Fruit fly (Drosophila melanogaster) S2 (cell line): ENCODE measurements around the gene CG45066.

Source experiments
- CG8478 ChIP-seq: fragments of >200 bp; optimal IDR thresholded peaks from 2 replicates; lab custom pipeline; 2018
- CTCF ChIP-seq, 2 experiments: fragments of >200 bp; optimal IDR thresholded peaks; 2 replicates each; lab custom pipeline; 2018

DNA sequence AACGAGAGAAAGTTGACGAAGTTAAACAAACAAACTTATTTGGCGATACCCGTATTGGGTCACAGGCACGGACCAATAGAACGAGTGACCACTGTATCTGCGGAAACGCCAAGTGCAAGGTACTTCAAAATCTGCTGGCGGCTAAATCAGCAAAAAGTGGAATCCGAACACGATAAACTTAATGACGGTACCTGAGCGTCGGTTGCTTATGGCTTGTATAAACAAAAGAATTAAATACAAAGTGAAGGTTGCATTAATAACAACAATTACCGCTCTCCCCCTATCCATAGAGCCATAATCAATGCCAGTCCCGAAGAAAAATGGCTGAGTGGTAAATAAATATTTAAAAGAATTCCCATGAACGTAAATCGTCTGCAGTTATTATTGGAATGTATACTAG lies 13.5 kb upstream of the CG45066 start:
- TF ChIP-seq CG8478 (lab: Kevin White, UChicago) (no peak), CTCF (optimal IDR thresholded peaks at IDR 0.05; lab: Kevin White, UChicago) (no peak)
